Fruit fly (Drosophila melanogaster): Measurements from ENCODE around the gene CG17549.

CG17549 gene

dm6 chr2L:19377129-19378083, 12.5 kb downstream of the CG17549 start (continued):
- TF ChIP-seq pdm3 (GFP tag; optimal IDR thresholded peaks at IDR 0.05) (peak; percentile 22), Met (GFP tag; optimal IDR thresholded peaks at IDR 0.05) (peak; percentile 37), vri (GFP tag; optimal IDR thresholded peaks at IDR 0.05) (no peak), CG6276 (GFP tag; optimal IDR thresholded peaks at IDR 0.05) (no peak), Sox102F (GFP tag; optimal IDR thresholded peaks at IDR 0.05) (no peak), Eip93F (GFP tag; optimal IDR thresholded peaks at IDR 0.05) (no peak), ss (GFP tag; optimal IDR thresholded peaks at IDR 0.05) (peak; percentile 5 to 7), CG31627 (GFP tag; optimal IDR thresholded peaks at IDR 0.05) (no peak), Hr39 (GFP tag; optimal IDR thresholded peaks at IDR 0.05) (no peak), Gug (GFP tag; IDR thresholded peaks at IDR 0.05) (no peak), acj6 (GFP tag; optimal IDR thresholded peaks at IDR 0.05) (peak; percentile 30), CG15336 (GFP tag; IDR thresholded peaks at IDR 0.05) (no peak), Smox (GFP tag; optimal IDR thresholded peaks at IDR 0.05) (peak; percentile 12), fd85E (GFP tag; optimal IDR thresholded peaks at IDR 0.05) (no peak), CG11762 (GFP tag; optimal IDR thresholded peaks at IDR 0.05; ENCODE audit: insufficient read depth) (no peak), CG6854 (GFP tag; optimal IDR thresholded peaks at IDR 0.05) (no peak), CG16779 (tag; optimal IDR thresholded peaks at IDR 0.05) (no peak), Sox14 (GFP tag; optimal IDR thresholded peaks at IDR 0.05) (no peak), CG8632 (GFP tag; optimal IDR thresholded peaks at IDR 0.05) (no peak), spab (GFP tag; optimal IDR thresholded peaks at IDR 0.05) (peak; percentile 35), CG3032 (tag; optimal IDR thresholded peaks at IDR 0.05) (peak; percentile 50), salr (GFP tag; optimal IDR thresholded peaks at IDR 0.05) (no peak), fd59A (GFP tag; optimal IDR thresholded peaks at IDR 0.05) (peak; percentile 11), Blimp-1 (GFP tag; optimal IDR thresholded peaks at IDR 0.05) (no peak), CG7368 (GFP tag; optimal IDR thresholded peaks at IDR 0.05) (no peak), esn (GFP tag; optimal IDR thresholded peaks at IDR 0.05) (peak; percentile 32), achi (GFP tag; optimal IDR thresholded peaks at IDR 0.05) (peak; percentile 0), CG1621 (tag; optimal IDR thresholded peaks at IDR 0.05) (peak; percentile 16), Lpt (GFP tag; optimal IDR thresholded peaks at IDR 0.05) (no peak), CG6163 (GFP tag; IDR thresholded peaks at IDR 0.05) (no peak; the same call in 2 of the 3 replicates), CG3919 (GFP tag; optimal IDR thresholded peaks at IDR 0.05) (no peak), CG8319 (GFP tag; optimal IDR thresholded peaks at IDR 0.05) (no peak), OdsH (GFP tag; optimal IDR thresholded peaks at IDR 0.05) (peak; percentile 23), CG4318 (GFP tag; optimal IDR thresholded peaks at IDR 0.05) (no peak), Ets21C (GFP tag; optimal IDR thresholded peaks at IDR 0.05) (no peak), fkh (GFP tag; optimal IDR thresholded peaks at IDR 0.05) (no peak), Ets96B (tag; optimal IDR thresholded peaks at IDR 0.05) (peak; percentile 8), net (GFP tag; optimal IDR thresholded peaks at IDR 0.05) (peak; percentile 19), cyc (GFP tag; optimal IDR thresholded peaks at IDR 0.05) (no peak), svp (GFP tag) (peak; percentile 76), CG10631 (GFP tag; optimal IDR thresholded peaks at IDR 0.05) (peak; percentile 26), eg (GFP tag; IDR thresholded peaks at IDR 0.05) (no peak), CG32006 (GFP tag; optimal IDR thresholded peaks at IDR 0.05) (no peak)
